Worm (Caenorhabditis elegans): ENCODE results near the gene nse-4.

Gene nse-4

DNA sequence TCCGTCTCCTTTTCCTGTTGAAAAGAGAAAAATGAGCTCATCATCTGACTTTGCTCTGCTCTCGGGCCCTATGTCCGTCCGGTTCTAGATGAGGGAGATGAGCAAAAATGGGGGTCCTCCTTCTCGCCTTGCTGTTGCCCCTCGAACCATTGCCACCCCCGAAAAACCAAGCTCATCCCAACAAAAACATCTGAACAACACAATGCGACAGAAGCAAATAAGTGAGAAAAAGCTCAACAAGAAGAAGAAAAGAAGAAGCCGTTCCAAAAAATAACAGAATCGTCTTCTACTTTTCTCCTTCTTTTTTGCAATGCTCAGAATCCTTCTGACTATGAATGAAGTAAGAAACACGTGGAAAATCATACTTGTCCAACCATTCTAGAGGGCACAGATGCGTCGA, 24.8 kb upstream of the nse-4 start:
- TF ChIP-seq jun-1 (tag; optimal IDR thresholded peaks at IDR 0.05) (no peak), ceh-82 (tag; optimal IDR thresholded peaks at IDR 0.05) (peak in 1 of 3 experiments; percentile 14), F16B12.6 (tag; optimal IDR thresholded peaks at IDR 0.05) (no peak), C34B4.2 (tag; optimal IDR thresholded peaks at IDR 0.05) (no peak), blmp-1 (tag; optimal IDR thresholded peaks at IDR 0.05) (no peak), rnt-1 (tag; optimal IDR thresholded peaks at IDR 0.05) (no peak), lin-14 (GFP tag; optimal IDR thresholded peaks at IDR 0.05) (peak; percentile 45)

DNA sequence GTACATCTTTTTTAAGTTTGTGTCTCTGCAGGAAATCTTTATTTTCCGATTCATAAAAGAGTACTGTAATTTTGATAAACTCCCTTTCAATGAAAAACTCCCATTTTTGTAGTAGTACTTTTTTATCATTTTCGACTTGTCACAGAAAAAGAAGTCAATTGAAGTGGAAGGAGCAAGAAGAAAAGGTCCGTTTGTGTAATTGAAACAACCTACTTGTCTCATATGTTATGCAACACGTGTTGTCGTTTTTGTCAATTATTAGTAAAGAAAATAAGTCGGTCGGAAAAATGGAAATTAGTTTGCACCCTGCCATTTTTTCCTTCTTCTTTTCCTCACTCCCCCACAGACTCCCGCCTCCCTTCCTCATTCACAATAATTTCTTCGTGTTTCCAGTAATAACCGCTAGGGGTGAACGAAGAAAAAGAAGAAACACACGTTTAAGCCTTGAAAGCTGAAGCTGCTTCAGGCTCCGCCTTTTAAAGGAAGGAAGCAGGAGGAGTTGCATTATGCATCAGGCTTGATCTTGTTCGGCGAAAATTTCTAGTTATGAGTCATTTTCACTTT, 21.9 kb upstream of the nse-4 start:
- TF ChIP-seq nhr-11 (tag; optimal IDR thresholded peaks at IDR 0.05) (no peak), efl-3 (GFP tag; optimal IDR thresholded peaks at IDR 0.05) (no peak), fkh-4 (tag; optimal IDR thresholded peaks at IDR 0.05; ENCODE audit: borderline replicate concordance) (no peak), ztf-4 (tag; optimal IDR thresholded peaks at IDR 0.05) (no peak), lin-15B (tag; optimal IDR thresholded peaks at IDR 0.05) (no peak), unc-130 (tag; optimal IDR thresholded peaks at IDR 0.05) (no peak), nhr-237 (tag; optimal IDR thresholded peaks at IDR 0.05) (no peak), nhr-19 (GFP tag; conservative IDR thresholded peaks at IDR 0.05) (no peak), lin-14 (GFP tag; optimal IDR thresholded peaks at IDR 0.05) (peak; percentile 76), nhr-71 (tag; optimal IDR thresholded peaks at IDR 0.05) (peak; percentile 17), blmp-1 (tag; optimal IDR thresholded peaks at IDR 0.05) (no peak), nhr-47 (tag; optimal IDR thresholded peaks at IDR 0.05) (peak; percentile 26), hpl-2 (GFP tag; optimal IDR thresholded peaks at IDR 0.05) (no peak), C16A3.4 (tag; optimal IDR thresholded peaks at IDR 0.05) (no peak), aha-1 (tag; optimal IDR thresholded peaks at IDR 0.05) (no peak), fkh-8 (tag; optimal IDR thresholded peaks at IDR 0.05) (peak; percentile 57), ama-1 (optimal IDR thresholded peaks at IDR 0.05) (no peak), unc-86 (tag; optimal IDR thresholded peaks at IDR 0.05) (peak; percentile 8), skn-1 (tag; optimal IDR thresholded peaks at IDR 0.05) (no peak)

DNA sequence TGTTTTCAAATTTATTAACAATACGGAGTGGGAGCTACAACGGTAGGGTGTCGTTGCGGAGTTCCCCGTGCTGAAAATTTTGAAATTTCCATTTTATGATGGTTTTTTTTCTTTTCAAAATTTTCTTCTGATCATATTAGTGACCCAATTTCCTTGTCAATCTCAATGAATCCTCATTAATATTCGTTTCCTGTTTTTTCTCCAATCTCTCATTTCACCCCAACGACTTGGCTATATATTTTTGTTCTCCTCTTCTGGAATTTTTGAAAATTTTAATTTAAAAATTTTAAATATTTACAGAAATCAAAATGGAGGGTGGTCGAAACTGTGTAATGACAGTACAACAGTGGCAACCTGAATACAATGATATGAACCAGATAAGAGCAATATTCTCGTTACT, 21.0 kb upstream of the nse-4 start, which contains the start of gene npr-3:
TSS of gene npr-3 (plus strand) at position 301 of the 400 bp plus-strand sequence.
- TF ChIP-seq aha-1 (tag; optimal IDR thresholded peaks at IDR 0.05) (no peak), efl-1 (optimal IDR thresholded peaks at IDR 0.05) (no peak), efl-1 (GFP tag; optimal IDR thresholded peaks at IDR 0.05 in 1 of 2) (peak in 1 of 2 experiments; percentile 25), dsc-1 (tag; optimal IDR thresholded peaks at IDR 0.05) (no peak)

DNA sequence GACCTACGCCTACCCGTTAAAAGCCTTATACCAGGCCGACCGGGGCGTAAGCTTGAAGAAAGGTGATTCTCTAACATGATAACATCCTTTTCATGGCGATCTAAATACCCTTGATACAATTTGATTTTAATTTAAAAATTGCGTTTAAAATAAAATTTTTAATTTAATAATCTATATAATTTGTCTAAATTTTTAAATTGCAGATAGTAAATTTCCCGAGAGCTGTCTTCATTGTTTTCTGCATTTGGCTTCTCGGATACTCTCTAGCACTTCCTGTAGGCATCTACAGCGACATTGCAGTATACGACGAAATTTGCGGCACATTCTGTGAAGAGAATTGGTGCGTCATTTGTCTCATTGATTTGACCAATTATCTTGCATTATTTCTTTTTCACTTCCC, 19.3 kb upstream of the nse-4 start:
- no peak for TF ChIP-seq snpc-4 (tag; optimal IDR thresholded peaks at IDR 0.05)
- TF ChIP-seq lin-14 (GFP tag; optimal IDR thresholded peaks at IDR 0.05): peak; percentile 40

ce11 chrIV:11465125-11465524, 15.5 kb upstream of the nse-4 start, which contains the start of gene C10C6.3:
TSS of gene C10C6.3 (minus strand) at chrIV:11465225.
- TF ChIP-seq F16B12.6 (tag; optimal IDR thresholded peaks at IDR 0.05): no peak
- no peak for TF ChIP-seq nhr-76 (tag; optimal IDR thresholded peaks at IDR 0.05)
- no peak for TF ChIP-seq fos-1 (tag; optimal IDR thresholded peaks at IDR 0.05)
- no peak for TF ChIP-seq fkh-4 (tag; optimal IDR thresholded peaks at IDR 0.05; ENCODE audit: borderline replicate concordance)
- no peak for TF ChIP-seq blmp-1 (tag; optimal IDR thresholded peaks at IDR 0.05)
- no peak for TF ChIP-seq ama-1 (optimal IDR thresholded peaks at IDR 0.05)

- TF ChIP-seq fkh-8 (tag; optimal IDR thresholded peaks at IDR 0.05) (no peak), C04F5.9 (tag; optimal IDR thresholded peaks at IDR 0.05) (no peak)
These were observed 13.2 kb upstream of the nse-4 start, which contains the start of gene C10C6.7 for ce11 chrIV:11467413-11467812. TSS of gene C10C6.7 (minus strand) at chrIV:11467513.

Measured in whole organism, L1 larva.